Worm (Caenorhabditis elegans): ENCODE data around the gene pqn-90.

- TF ChIP-seq nfya-1 (tag; optimal IDR thresholded peaks at IDR 0.05; ENCODE audit: borderline replicate concordance, insufficient read depth), result no peak
- no peak for TF ChIP-seq Y53G8AR.9 (GFP tag; conservative IDR thresholded peaks at IDR 0.05)
- no peak for TF ChIP-seq snpc-1.3 (tag; optimal IDR thresholded peaks at IDR 0.05; ENCODE audit: insufficient read depth)
- TF ChIP-seq madf-6 (GFP tag; IDR thresholded peaks at IDR 0.05), result no peak
- TF ChIP-seq nfyb-1 (GFP tag; IDR thresholded peaks at IDR 0.05), result no peak
- no peak for TF ChIP-seq repo-1 (tag; optimal IDR thresholded peaks at IDR 0.05)
- no peak for TF ChIP-seq zim-3 (tag; optimal IDR thresholded peaks at IDR 0.05)
Measured at ce11 chrIV:15275363-15275854, 15.7 kb downstream of the pqn-90 start, which contains the start of gene ccg-1.
